Worm (Caenorhabditis elegans) whole organism, late embryonic: ENCODE measurements around the gene srp-1.

Experiments
- F13H6.1 ChIP-seq: sonication (generic microtip); optimal IDR thresholded peaks from 2 replicates; lab custom pipeline; 2016; ENCODE audit warnings: missing genetic modification characterization, missing compliant biosample characterization
- K02D7.2 ChIP-seq: sonication (generic microtip); optimal IDR thresholded peaks from 2 replicates; lab custom pipeline; 2017; ENCODE audit warnings: mild to moderate bottlenecking, missing genetic modification characterization, missing compliant biosample characterization
- K09A11.1 ChIP-seq: sonication (generic microtip); optimal IDR thresholded peaks from 2 replicates; lab custom pipeline; 2017; ENCODE audit warnings: antibody characterized with exemption, mild to moderate bottlenecking, missing genetic modification characterization, missing compliant biosample characterization; ENCODE audit not compliant: insufficient read depth
- T23F11.4 ChIP-seq: fragments of 200-800 bp; sonication (Bioruptor generic); optimal IDR thresholded peaks from 2 replicates; lab custom pipeline; 2018; ENCODE audit warnings: mild to moderate bottlenecking, missing genetic modification characterization, missing compliant biosample characterization
- Y22D7AL.16 ChIP-seq: sonication (generic microtip); optimal IDR thresholded peaks from 2 replicates; lab custom pipeline; 2016; ENCODE audit warnings: missing genetic modification characterization, missing compliant biosample characterization
- ceh-18 ChIP-seq: sonication (generic microtip); optimal IDR thresholded peaks from 2 replicates; lab custom pipeline; 2016; ENCODE audit warnings: missing genetic modification characterization, missing compliant biosample characterization
- ceh-2 ChIP-seq: sonication (generic microtip); optimal IDR thresholded peaks from 2 replicates; lab custom pipeline; 2016; ENCODE audit warnings: missing genotype, missing genetic modification characterization, missing compliant biosample characterization
- ceh-30 ChIP-seq: fragments of 150-350 bp; optimal IDR thresholded peaks from 2 replicates; lab custom pipeline; 2014; ENCODE audit warnings: missing biosample characterization, missing genetic modification characterization
- ceh-31 ChIP-seq: sonication (generic microtip); optimal IDR thresholded peaks from 2 replicates; lab custom pipeline; 2016; ENCODE audit warnings: missing genetic modification characterization, missing compliant biosample characterization
- ceh-34 ChIP-seq: sonication (generic microtip); optimal IDR thresholded peaks from 2 replicates; lab custom pipeline; 2016; ENCODE audit warnings: mild to moderate bottlenecking, missing genetic modification characterization, missing compliant biosample characterization
- ceh-45 ChIP-seq: fragments of 200-800 bp; sonication (Bioruptor generic); IDR thresholded peaks from 2 replicates; pipeline ENCODE4 v1.3.6; 2022; ENCODE audit warnings: missing genetic modification reagents, missing genetic modification characterization, missing compliant biosample characterization
- ceh-9 ChIP-seq: sonication (generic microtip); optimal IDR thresholded peaks from 2 replicates; lab custom pipeline; 2016; ENCODE audit warnings: mild to moderate bottlenecking, missing genetic modification characterization, inconsistent platforms, missing compliant biosample characterization
- che-1 ChIP-seq: sonication (generic microtip); optimal IDR thresholded peaks from 2 replicates; lab custom pipeline; 2016; ENCODE audit warnings: mild to moderate bottlenecking, missing genetic modification characterization, missing compliant biosample characterization
- dve-1 ChIP-seq: sonication (generic microtip); optimal IDR thresholded peaks from 2 replicates; lab custom pipeline; 2017; ENCODE audit warnings: antibody characterized with exemption, mild to moderate bottlenecking, missing genetic modification characterization, missing compliant biosample characterization
- elt-2 ChIP-seq: sonication (generic microtip); optimal IDR thresholded peaks from 2 replicates; lab custom pipeline; 2016; ENCODE audit warnings: missing genetic modification reagents, missing genetic modification characterization, missing compliant biosample characterization
- ets-4 ChIP-seq: sonication (generic microtip); optimal IDR thresholded peaks from 2 replicates; lab custom pipeline; 2016; ENCODE audit warnings: missing genetic modification characterization, missing compliant biosample characterization
- fax-1 ChIP-seq: sonication (generic microtip); optimal IDR thresholded peaks from 2 replicates; lab custom pipeline; 2016; ENCODE audit warnings: missing genotype, missing genetic modification characterization, missing compliant biosample characterization
- fkh-10 ChIP-seq: fragments of 150-350 bp; optimal IDR thresholded peaks from 2 replicates; lab custom pipeline; 2014; ENCODE audit warnings: missing biosample characterization, missing genetic modification reagents, missing genetic modification characterization
- gmeb-2 ChIP-seq: sonication (generic microtip); optimal IDR thresholded peaks from 2 replicates; lab custom pipeline; 2016; ENCODE audit warnings: missing genetic modification characterization, inconsistent platforms, missing compliant biosample characterization
- hlh-30 ChIP-seq: sonication (generic microtip); optimal IDR thresholded peaks from 2 replicates; lab custom pipeline; 2017; ENCODE audit warnings: antibody characterized with exemption, missing genetic modification characterization, missing compliant biosample characterization; ENCODE audit not compliant: insufficient read depth
- mec-3 ChIP-seq: sonication (generic microtip); optimal IDR thresholded peaks from 2 replicates; lab custom pipeline; 2016; ENCODE audit warnings: borderline replicate concordance, missing genetic modification characterization, missing compliant biosample characterization
- nfya-1 ChIP-seq: sonication (generic microtip); optimal IDR thresholded peaks from 2 replicates; lab custom pipeline; 2017; ENCODE audit warnings: missing genetic modification characterization, mild to moderate bottlenecking, missing compliant biosample characterization, antibody characterized with exemption, moderate library complexity
- nhr-11 ChIP-seq: fragments of 150-350 bp; optimal IDR thresholded peaks from 2 replicates; lab custom pipeline; 2014; ENCODE audit warnings: missing biosample characterization, missing genetic modification characterization
- nhr-232 ChIP-seq: sonication (generic microtip); optimal IDR thresholded peaks from 2 replicates; lab custom pipeline; 2016; ENCODE audit warnings: missing genetic modification characterization, missing compliant biosample characterization
- npax-4 ChIP-seq: sonication (generic microtip); optimal IDR thresholded peaks from 2 replicates; lab custom pipeline; 2016; ENCODE audit warnings: missing genetic modification characterization, missing compliant biosample characterization
- odd-2 ChIP-seq: sonication (generic microtip); optimal IDR thresholded peaks from 2 replicates; lab custom pipeline; 2017; ENCODE audit warnings: antibody characterized with exemption, mild to moderate bottlenecking, missing genetic modification characterization, missing compliant biosample characterization
- pqm-1 ChIP-seq: sonication (generic microtip); optimal IDR thresholded peaks from 2 replicates; lab custom pipeline; 2016; ENCODE audit warnings: missing genetic modification characterization, missing compliant biosample characterization
- ref-2 ChIP-seq: sonication (generic microtip); optimal IDR thresholded peaks from 2 replicates; lab custom pipeline; 2016; ENCODE audit warnings: missing genetic modification characterization, missing compliant biosample characterization
- rnt-1 ChIP-seq: sonication (generic microtip); optimal IDR thresholded peaks from 2 replicates; lab custom pipeline; 2016; ENCODE audit warnings: missing genetic modification characterization, missing compliant biosample characterization
- sdc-2 ChIP-seq: sonication (generic microtip); optimal IDR thresholded peaks from 2 replicates; lab custom pipeline; 2016; ENCODE audit warnings: missing genotype, missing genetic modification characterization, missing compliant biosample characterization
- sox-2 ChIP-seq: fragments of 200-800 bp; sonication (Bioruptor generic); IDR thresholded peaks from 2 replicates; pipeline ENCODE4 v1.3.6; 2022; ENCODE audit warnings: missing genetic modification reagents, missing genetic modification characterization, missing compliant biosample characterization
- sox-4 ChIP-seq: sonication (generic microtip); optimal IDR thresholded peaks from 2 replicates; lab custom pipeline; 2017; ENCODE audit warnings: mild to moderate bottlenecking, missing genetic modification characterization, inconsistent platforms, missing compliant biosample characterization
- syd-9 ChIP-seq: sonication (generic microtip); optimal IDR thresholded peaks from 2 replicates; lab custom pipeline; 2016; ENCODE audit warnings: mild to moderate bottlenecking, missing genetic modification characterization, moderate library complexity, missing compliant biosample characterization
- tbx-2 ChIP-seq: sonication (generic microtip); optimal IDR thresholded peaks from 2 replicates; lab custom pipeline; 2016; ENCODE audit warnings: missing genetic modification characterization, missing compliant biosample characterization
- tbx-7 ChIP-seq: sonication (generic microtip); optimal IDR thresholded peaks from 2 replicates; lab custom pipeline; 2016; ENCODE audit warnings: missing genotype, missing genetic modification characterization, missing compliant biosample characterization
- unc-3 ChIP-seq, 2 experiments: fragments of 200-800 bp in 1 of 2; sonication (Bioruptor generic) in 1 of 2; sonication (generic microtip) in 1 of 2; conservative IDR thresholded peaks in 1 of 2; optimal IDR thresholded peaks in 1 of 2; 2 replicates each; pipeline versions ENCODE4 v1.3.6 to Lab custom; 2016 to 2022; ENCODE audit warnings: missing compliant biosample characterization in 2 of 2, missing genetic modification characterization in 2 of 2, missing genetic modification reagents in 1 of 2
- unc-42 ChIP-seq: sonication (generic microtip); optimal IDR thresholded peaks from 2 replicates; lab custom pipeline; 2016; ENCODE audit warnings: missing genotype, missing genetic modification characterization, missing compliant biosample characterization
- unc-55 ChIP-seq: sonication (generic microtip); optimal IDR thresholded peaks from 2 replicates; lab custom pipeline; 2017; ENCODE audit warnings: missing biosample characterization, missing genetic modification reagents, missing genetic modification characterization
- zip-5 ChIP-seq: sonication (generic microtip); optimal IDR thresholded peaks from 2 replicates; lab custom pipeline; 2016; ENCODE audit warnings: missing genetic modification characterization, missing compliant biosample characterization
- ztf-16 ChIP-seq: sonication (generic microtip); optimal IDR thresholded peaks from 2 replicates; lab custom pipeline; 2017; ENCODE audit warnings: missing genetic modification characterization, missing compliant biosample characterization

The srp-1 gene

ce11 chrV:728822-729493, 24.1 kb upstream of the srp-1 start:
- TF ChIP-seq zip-5: no peak
- TF ChIP-seq hlh-30 (tag; lab: Kevin White, UChicago): peak; percentile 6

- TF ChIP-seq hlh-30 (tag; lab: Kevin White, UChicago) (peak; percentile 7), sdc-2 (no peak)
Observed at ce11 chrV:730216-730615, 22.9 kb upstream of the srp-1 start.

- peak; percentile 78 for TF ChIP-seq nfya-1
- peak; percentile 66 for TF ChIP-seq tbx-2 (tag; lab: Kevin White, UChicago)
- no peak for TF ChIP-seq K02D7.2 (tag; lab: Kevin White, UChicago)
- peak; percentile 91 for TF ChIP-seq hlh-30 (tag; lab: Kevin White, UChicago)
- peak; percentile 5 for TF ChIP-seq dve-1 (tag; lab: Kevin White, UChicago)
- TF ChIP-seq syd-9 (tag; lab: Kevin White, UChicago): peak; percentile 17
- TF ChIP-seq unc-42 (tag; lab: Kevin White, UChicago): no peak
- peak; percentile 80 for TF ChIP-seq elt-2 (tag; lab: Kevin White, UChicago)
- TF ChIP-seq K09A11.1 (tag; lab: Kevin White, UChicago): no peak
- no peak for TF ChIP-seq fkh-10 (GFP tag; lab: Kevin White, UChicago)
- no peak for TF ChIP-seq ref-2 (tag; lab: Kevin White, UChicago)
- peak; percentile 94 for TF ChIP-seq ceh-18 (tag; lab: Kevin White, UChicago)
- peak; percentile 95 for TF ChIP-seq unc-55 (GFP tag; lab: Kevin White, UChicago)
- TF ChIP-seq mec-3: no peak
- TF ChIP-seq ets-4 (tag; lab: Kevin White, UChicago): peak; percentile 32
- peak; percentile 88 for TF ChIP-seq rnt-1 (tag; lab: Kevin White, UChicago)
- peak; percentile 83 for TF ChIP-seq pqm-1 (tag; lab: Kevin White, UChicago)
- TF ChIP-seq sox-2 (GFP tag; lab: Robert Waterston, UW): no peak
- no peak for TF ChIP-seq ceh-31 (tag; lab: Kevin White, UChicago)
- TF ChIP-seq F13H6.1 (tag; lab: Kevin White, UChicago): peak; percentile 49
- TF ChIP-seq ceh-2 (tag; lab: Kevin White, UChicago): no peak
- no peak for TF ChIP-seq nhr-232
- no peak for TF ChIP-seq gmeb-2 (tag; lab: Kevin White, UChicago)
- peak; percentile 22 for TF ChIP-seq ceh-34 (tag; lab: Kevin White, UChicago)
- no peak for TF ChIP-seq nhr-11 (tag; lab: Kevin White, UChicago)
- TF ChIP-seq odd-2 (tag; lab: Kevin White, UChicago): no peak
Observed at ce11 chrV:731330-731729, 21.8 kb upstream of the srp-1 start.

ce11 chrV:736171-736570, 16.9 kb upstream of the srp-1 start, which contains the start of gene srj-25:
TSS of gene srj-25 (minus strand) at chrV:736271.
- TF ChIP-seq tbx-2 (tag; lab: Kevin White, UChicago) (no peak), ceh-31 (tag; lab: Kevin White, UChicago) (no peak), sox-4 (tag; lab: Kevin White, UChicago) (no peak), T23F11.4 (GFP tag; lab: Kevin White, UChicago) (no peak), fax-1 (tag; lab: Kevin White, UChicago) (no peak), unc-3 (GFP tag; conservative IDR thresholded peaks at IDR 0.05; lab: Robert Waterston, UW) (no peak), unc-3 (tag; optimal IDR thresholded peaks at IDR 0.05; lab: Kevin White, UChicago) (no peak), ceh-30 (no peak), K02D7.2 (tag; lab: Kevin White, UChicago) (no peak), unc-42 (tag; lab: Kevin White, UChicago) (no peak), che-1 (tag; lab: Kevin White, UChicago) (no peak), ztf-16 (tag; lab: Kevin White, UChicago) (no peak), ceh-45 (GFP tag; lab: Robert Waterston, UW) (no peak), K09A11.1 (tag; lab: Kevin White, UChicago) (no peak), mec-3 (no peak), ceh-9 (tag; lab: Kevin White, UChicago) (no peak), tbx-7 (no peak), Y22D7AL.16 (tag; lab: Kevin White, UChicago) (no peak), ceh-18 (tag; lab: Kevin White, UChicago) (no peak), npax-4 (tag; lab: Kevin White, UChicago) (no peak)
